Worm (Caenorhabditis elegans): ENCODE results near the gene R12G8.1.

- TF ChIP-seq nhr-11 (tag; optimal IDR thresholded peaks at IDR 0.05) (no peak), unc-42 (tag; optimal IDR thresholded peaks at IDR 0.05) (no peak), ets-4 (tag; optimal IDR thresholded peaks at IDR 0.05) (no peak), odd-2 (tag; optimal IDR thresholded peaks at IDR 0.05) (no peak), ama-1 (optimal IDR thresholded peaks at IDR 0.05) (no peak), rnt-1 (tag; optimal IDR thresholded peaks at IDR 0.05) (no peak), pha-4 (tag; optimal IDR thresholded peaks at IDR 0.05) (no peak), F13H6.1 (tag; optimal IDR thresholded peaks at IDR 0.05) (no peak), hlh-6 (tag; optimal IDR thresholded peaks at IDR 0.05) (no peak), ahr-1 (tag; optimal IDR thresholded peaks at IDR 0.05) (no peak)
Observed at ce11 chrV:17752340-17752739, 3.3 kb upstream of the R12G8.1 start.
